Worm (Caenorhabditis elegans) whole organism, L4 larva: ENCODE results near the gene srw-10.
A peak's percentile ranks its signal among the peaks of the same experiment; 100 is the strongest.

Source experiments
- F49E8.2 ChIP-seq: sonication (generic microtip); optimal IDR thresholded peaks from 2 replicates; lab custom pipeline; 2016; ENCODE audit warnings: missing compliant biosample characterization, mild to moderate bottlenecking, missing genetic modification characterization, borderline replicate concordance
- T26A8.4 ChIP-seq: fragments of 200-800 bp; sonication (Bioruptor generic); IDR thresholded peaks from 2 replicates; pipeline ENCODE4 v1.3.6; 2022; ENCODE audit warnings: missing genetic modification characterization, missing compliant biosample characterization
- aha-1 ChIP-seq: fragments of 150-350 bp; peaks from one replicate; lab custom pipeline; 2014; ENCODE audit warnings: missing biosample characterization, missing genetic modification characterization
- attf-4 ChIP-seq: sonication (generic microtip); optimal IDR thresholded peaks from 3 replicates; lab custom pipeline; 2017; ENCODE audit warnings: missing biosample characterization, missing genetic modification characterization
- ceh-32 ChIP-seq: sonication (generic microtip); optimal IDR thresholded peaks from 2 replicates; lab custom pipeline; 2016; ENCODE audit warnings: mild to moderate bottlenecking, missing genetic modification characterization, missing compliant biosample characterization; ENCODE audit not compliant: poor library complexity
- ces-1 ChIP-seq: fragments of 150-350 bp; sonication (generic microtip); optimal IDR thresholded peaks from 4 replicates; lab custom pipeline; 2014; ENCODE audit warnings: missing biosample characterization, missing genetic modification reagents, missing genetic modification characterization
- ctbp-1 ChIP-seq: fragments of 200-800 bp; sonication (Bioruptor generic); IDR thresholded peaks from 2 replicates; pipeline ENCODE4 v1.3.6; 2022; ENCODE audit warnings: missing genetic modification reagents, missing genetic modification characterization, missing compliant biosample characterization
- daf-12 ChIP-seq: fragments of 150-350 bp; optimal IDR thresholded peaks from 2 replicates; lab custom pipeline; 2014; ENCODE audit warnings: missing biosample characterization, missing genetic modification reagents, missing genetic modification characterization
- daf-16 ChIP-seq, 3 experiments: sonication (generic microtip); optimal IDR thresholded peaks; 2 replicates each; lab custom pipeline; 2016 to 2017; ENCODE audit warnings: missing genetic modification characterization in 3 of 3, missing genetic modification reagents in 3 of 3, mild to moderate bottlenecking in 2 of 3, missing compliant biosample characterization in 2 of 3, missing biosample characterization in 1 of 3, moderate library complexity in 1 of 3
- dmd-6 ChIP-seq: fragments of 200-800 bp; sonication (Bioruptor generic); IDR thresholded peaks from 2 replicates; pipeline ENCODE4 v1.3.6; 2022; ENCODE audit warnings: missing genetic modification reagents, missing genetic modification characterization, missing compliant biosample characterization
- dmd-9 ChIP-seq: fragments of 200-800 bp; sonication (Bioruptor generic); IDR thresholded peaks from 2 replicates; pipeline ENCODE4 v1.3.6; 2022; ENCODE audit warnings: missing genetic modification reagents, missing genetic modification characterization, missing compliant biosample characterization
- dpl-1 ChIP-seq: fragments of 150-350 bp; optimal IDR thresholded peaks from 2 replicates; lab custom pipeline; 2014; ENCODE audit warnings: missing biosample characterization, missing genetic modification reagents, missing genetic modification characterization
- dve-1 ChIP-seq: sonication (generic microtip); optimal IDR thresholded peaks from 2 replicates; lab custom pipeline; 2017; ENCODE audit warnings: antibody characterized with exemption, mild to moderate bottlenecking, missing genetic modification characterization, missing compliant biosample characterization; ENCODE audit not compliant: insufficient read depth
- egl-43 ChIP-seq: fragments of 200-800 bp; sonication (Bioruptor generic); IDR thresholded peaks from 2 replicates; pipeline ENCODE4 v1.3.6; 2022; ENCODE audit warnings: missing genetic modification reagents, missing genetic modification characterization, missing compliant biosample characterization
- fkh-10 ChIP-seq: fragments of 150-350 bp; optimal IDR thresholded peaks from 2 replicates; lab custom pipeline; 2014; ENCODE audit warnings: missing biosample characterization, missing genetic modification reagents, missing genetic modification characterization
- fos-1 ChIP-seq: fragments of 150-350 bp; optimal IDR thresholded peaks from 2 replicates; lab custom pipeline; 2014; ENCODE audit warnings: missing biosample characterization, missing genetic modification characterization
- hif-1 ChIP-seq, 2 experiments: sonication (generic microtip); optimal IDR thresholded peaks; 2 replicates each; lab custom pipeline; 2016 to 2017; ENCODE audit warnings: missing compliant biosample characterization in 2 of 2, missing genetic modification characterization in 2 of 2, missing genetic modification reagents in 2 of 2, missing genotype in 2 of 2, mild to moderate bottlenecking in 1 of 2
- hlh-11 ChIP-seq: fragments of 200-800 bp; sonication (Bioruptor generic); optimal IDR thresholded peaks from 2 replicates; lab custom pipeline; 2018; ENCODE audit warnings: mild to moderate bottlenecking, missing genetic modification characterization, missing compliant biosample characterization
- hlh-30 ChIP-seq: sonication (generic microtip); optimal IDR thresholded peaks from 2 replicates; lab custom pipeline; 2017; ENCODE audit warnings: antibody characterized with exemption, mild to moderate bottlenecking, missing genetic modification characterization, missing compliant biosample characterization; ENCODE audit not compliant: insufficient read depth
- hmg-1.1 ChIP-seq: fragments of 200-800 bp; sonication (Bioruptor generic); IDR thresholded peaks from 2 replicates; pipeline ENCODE4 v1.3.6; 2022; ENCODE audit warnings: missing genetic modification reagents, missing genetic modification characterization, missing compliant biosample characterization
- lin-29 ChIP-seq: fragments of 200-800 bp; sonication (Bioruptor generic); IDR thresholded peaks from 2 replicates; pipeline ENCODE4 v1.3.6; 2022; ENCODE audit warnings: missing genetic modification reagents, missing genetic modification characterization, missing compliant biosample characterization
- lin-38 ChIP-seq: fragments of 200-800 bp; sonication (Bioruptor generic); IDR thresholded peaks from 2 replicates; pipeline ENCODE4 v1.3.6; 2022; ENCODE audit warnings: missing genetic modification reagents, missing genetic modification characterization, missing compliant biosample characterization
- lsy-2 ChIP-seq, 2 experiments: fragments of 150-350 bp in 1 of 2; sonication (generic microtip) in 1 of 2; optimal IDR thresholded peaks; 2 replicates each; lab custom pipeline; 2014 to 2017; ENCODE audit warnings: missing biosample characterization in 2 of 2, missing genetic modification characterization in 2 of 2
- mdt-29 ChIP-seq: fragments of 200-800 bp; sonication (Bioruptor generic); IDR thresholded peaks from 2 replicates; pipeline ENCODE4 v1.3.6; 2022; ENCODE audit warnings: missing genetic modification reagents, missing genetic modification characterization, missing compliant biosample characterization
- mep-1 ChIP-seq: fragments of 150-350 bp; sonication (generic microtip); optimal IDR thresholded peaks from 3 replicates; lab custom pipeline; 2014; ENCODE audit warnings: missing biosample characterization, missing genetic modification characterization
- mes-2 ChIP-seq: sonication (generic microtip); optimal IDR thresholded peaks from 2 replicates; lab custom pipeline; 2016; ENCODE audit warnings: missing genotype, mild to moderate bottlenecking, missing genetic modification characterization, missing compliant biosample characterization; ENCODE audit not compliant: poor library complexity, severe bottlenecking
- nhr-102 ChIP-seq: sonication (generic microtip); optimal IDR thresholded peaks from 2 replicates; lab custom pipeline; 2016; ENCODE audit warnings: mild to moderate bottlenecking, missing genetic modification characterization, moderate library complexity, missing compliant biosample characterization
- nhr-41 ChIP-seq: fragments of 200-800 bp; sonication (Bioruptor generic); IDR thresholded peaks from 2 replicates; pipeline ENCODE4 v1.3.6; 2022; ENCODE audit warnings: missing genetic modification reagents, missing genetic modification characterization, missing compliant biosample characterization
- nhr-42 ChIP-seq: fragments of 200-800 bp; sonication (Bioruptor generic); IDR thresholded peaks from 2 replicates; pipeline ENCODE4 v1.3.6; 2022; ENCODE audit warnings: missing genetic modification characterization, missing compliant biosample characterization
- nhr-76 ChIP-seq: fragments of 150-350 bp; optimal IDR thresholded peaks from 2 replicates; lab custom pipeline; 2014; ENCODE audit warnings: missing biosample characterization, missing genetic modification characterization
- nhr-77 ChIP-seq: fragments of 150-350 bp; optimal IDR thresholded peaks from 2 replicates; lab custom pipeline; 2014; ENCODE audit warnings: missing biosample characterization, missing genetic modification characterization
- pqm-1 ChIP-seq: sonication (generic microtip); optimal IDR thresholded peaks from 2 replicates; lab custom pipeline; 2017; ENCODE audit warnings: missing biosample characterization, missing genetic modification characterization
- spr-1 ChIP-seq: sonication (generic microtip); optimal IDR thresholded peaks from 2 replicates; lab custom pipeline; 2016; ENCODE audit warnings: mild to moderate bottlenecking, missing genetic modification characterization, missing compliant biosample characterization
- tag-97 ChIP-seq: fragments of 200-800 bp; sonication (Bioruptor generic); IDR thresholded peaks from 2 replicates; pipeline ENCODE4 v1.3.6; 2022; ENCODE audit warnings: missing genetic modification characterization, missing compliant biosample characterization
- tra-1 ChIP-seq: fragments of 200-800 bp; sonication (Bioruptor generic); IDR thresholded peaks from 2 replicates; pipeline ENCODE4 v1.3.6; 2022; ENCODE audit warnings: missing genetic modification reagents, missing genetic modification characterization, missing compliant biosample characterization
- unc-130 ChIP-seq: sonication (generic microtip); optimal IDR thresholded peaks from 2 replicates; lab custom pipeline; 2016; ENCODE audit warnings: missing genetic modification reagents, missing genetic modification characterization, missing compliant biosample characterization
- unc-39 ChIP-seq: sonication (generic microtip); optimal IDR thresholded peaks from 2 replicates; lab custom pipeline; 2017; ENCODE audit warnings: missing biosample characterization, missing genetic modification characterization
- unc-62 ChIP-seq, 3 experiments: fragments of 150-350 bp in 1 of 3; sonication (generic microtip); optimal IDR thresholded peaks in 2 of 3; peaks in 1 of 3; 1 replicate in 1 of 3; 2 replicates in 2 of 3; lab custom pipeline; 2014 to 2017; ENCODE audit warnings: missing biosample characterization in 3 of 3, missing genetic modification characterization in 3 of 3, missing genetic modification reagents in 3 of 3, missing genotype in 1 of 3
- zfp-2 ChIP-seq: sonication (generic microtip); optimal IDR thresholded peaks from 2 replicates; lab custom pipeline; 2016; ENCODE audit warnings: mild to moderate bottlenecking, missing genetic modification characterization, missing compliant biosample characterization
- zfp-3 ChIP-seq: fragments of 200-800 bp; sonication (Bioruptor generic); conservative IDR thresholded peaks from 2 replicates; pipeline ENCODE4 v1.3.6; 2022; ENCODE audit warnings: missing genetic modification reagents, missing genetic modification characterization, missing compliant biosample characterization
- zip-11 ChIP-seq: fragments of 200-800 bp; sonication (Bioruptor generic); IDR thresholded peaks from 2 replicates; pipeline ENCODE4 v1.3.6; 2022; ENCODE audit warnings: missing genetic modification characterization, missing compliant biosample characterization
- zip-2 ChIP-seq: fragments of 150-350 bp; optimal IDR thresholded peaks from 2 replicates; lab custom pipeline; 2014; ENCODE audit warnings: missing biosample characterization, missing genetic modification characterization

Gene srw-10

ce11 chrIII:12755048-12755447 is at the start of gene srw-10:
Gene srw-10, plus strand, starts transcription at chrIII:12755348.
- no peak for TF ChIP-seq dve-1 (tag; lab: Kevin White, UChicago)
- TF ChIP-seq nhr-102 (tag; lab: Kevin White, UChicago): no peak
- TF ChIP-seq nhr-76 (tag; lab: Kevin White, UChicago): no peak

DNA sequence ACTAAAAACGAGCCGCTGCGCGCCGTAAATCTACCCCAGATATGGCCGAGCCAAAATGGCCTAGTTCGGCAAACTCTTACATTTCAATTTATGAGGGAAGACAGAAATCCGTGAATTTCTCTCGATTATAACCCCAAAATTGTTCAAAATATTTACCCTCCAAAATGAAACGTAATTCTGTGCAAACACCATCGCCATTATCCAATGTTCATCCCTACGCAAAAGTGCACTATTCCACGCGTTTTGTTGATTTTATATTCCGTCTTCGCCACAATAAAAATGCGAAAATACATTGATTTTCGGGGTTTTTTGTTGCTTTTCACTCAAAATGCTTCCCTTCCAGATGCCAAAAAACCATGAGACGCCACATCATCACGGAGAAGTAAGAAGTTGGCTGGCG is 43.9 kb upstream of the srw-10 start, which contains the start of gene hut-1:
hut-1 (plus strand) TSS at position 344 of the 400 bp plus-strand sequence.
- TF ChIP-seq nhr-102 (tag; lab: Kevin White, UChicago) (no peak), dpl-1 (GFP tag; lab: Kevin White, UChicago) (peak; percentile 83), nhr-42 (GFP tag; lab: Robert Waterston, UW) (no peak), mes-2 (tag; lab: Kevin White, UChicago) (peak; percentile 66), lin-38 (GFP tag; lab: Robert Waterston, UW) (peak; percentile 38), fkh-10 (GFP tag; lab: Kevin White, UChicago) (no peak), dmd-6 (0 out of 2 replicates have a peak, but pooled peaks have one; percentile 14), hmg-1.1 (no peak), dmd-9 (GFP tag; lab: Robert Waterston, UW) (peak; percentile 51; the same call in 1 of the 2 replicates), ctbp-1 (GFP tag; lab: Robert Waterston, UW) (peak; percentile 35; the same call in 1 of the 2 replicates), dve-1 (tag; lab: Kevin White, UChicago) (peak; percentile 49), pqm-1 (tag; lab: Kevin White, UChicago) (no peak), ceh-32 (no peak), mep-1 (tag; lab: Kevin White, UChicago) (peak; percentile 8), hlh-30 (tag; lab: Kevin White, UChicago) (peak; percentile 10), daf-12 (tag; lab: Kevin White, UChicago) (no peak), zfp-2 (tag; lab: Kevin White, UChicago) (no peak), aha-1 (tag; lab: Kevin White, UChicago) (peak; percentile 89), spr-1 (tag; lab: Kevin White, UChicago) (no peak), tra-1 (GFP tag; lab: Robert Waterston, UW) (no peak), mdt-29 (no peak), lsy-2 (tag; optimal IDR thresholded peaks at IDR 0.05; lab: Kevin White, UChicago) (peak in 1 of 2 experiments; percentile 72), ces-1 (GFP tag; lab: Kevin White, UChicago) (no peak), daf-16 (GFP tag; optimal IDR thresholded peaks at IDR 0.05; lab: Kevin White, UChicago) (peak in 1 of 2 experiments; percentile 2), daf-16 (tag; optimal IDR thresholded peaks at IDR 0.05; lab: Kevin White, UChicago) (peak; percentile 27)
- TF ChIP-seq, all 104 proteins: peak for 12

DNA sequence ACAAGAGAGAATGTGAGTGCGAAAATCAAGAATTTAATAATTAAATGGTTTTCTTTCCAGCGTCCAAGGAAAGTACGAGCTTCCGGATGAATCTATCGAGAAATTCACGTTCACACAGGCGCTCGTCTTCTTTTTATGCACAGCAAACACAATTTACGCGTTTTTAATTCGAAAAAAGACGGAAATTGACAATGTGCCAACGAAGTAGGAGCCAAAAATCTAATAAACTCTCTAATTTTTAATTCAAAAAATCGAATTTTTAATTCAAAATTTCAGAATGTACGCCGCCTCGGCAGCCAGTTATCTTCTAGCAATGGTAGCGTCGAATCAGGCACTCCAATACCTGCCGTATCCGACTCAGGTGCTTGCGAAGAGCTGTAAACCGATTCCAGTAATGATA is 43.5 kb upstream of the srw-10 start:
- no peak for TF ChIP-seq attf-4 (tag; lab: Kevin White, UChicago)
- no peak for TF ChIP-seq unc-130 (GFP tag; lab: Kevin White, UChicago)
- TF ChIP-seq zfp-3 (GFP tag; lab: Robert Waterston, UW): no peak
- no peak for TF ChIP-seq lin-29 (GFP tag; lab: Robert Waterston, UW)
- no peak for TF ChIP-seq unc-39 (tag; lab: Kevin White, UChicago)
- no peak for TF ChIP-seq zip-11 (GFP tag; lab: Robert Waterston, UW)
- TF ChIP-seq unc-62 (GFP tag; optimal IDR thresholded peaks at IDR 0.05 in 1 of 2; lab: Kevin White, UChicago): peak in 1 of 2 experiments; percentile 61
- TF ChIP-seq unc-62 (tag; optimal IDR thresholded peaks at IDR 0.05; lab: Kevin White, UChicago): no peak
- TF ChIP-seq F49E8.2: no peak
- TF ChIP-seq fos-1 (tag; lab: Kevin White, UChicago): no peak
- TF ChIP-seq, all 104 proteins: peak for 1

DNA sequence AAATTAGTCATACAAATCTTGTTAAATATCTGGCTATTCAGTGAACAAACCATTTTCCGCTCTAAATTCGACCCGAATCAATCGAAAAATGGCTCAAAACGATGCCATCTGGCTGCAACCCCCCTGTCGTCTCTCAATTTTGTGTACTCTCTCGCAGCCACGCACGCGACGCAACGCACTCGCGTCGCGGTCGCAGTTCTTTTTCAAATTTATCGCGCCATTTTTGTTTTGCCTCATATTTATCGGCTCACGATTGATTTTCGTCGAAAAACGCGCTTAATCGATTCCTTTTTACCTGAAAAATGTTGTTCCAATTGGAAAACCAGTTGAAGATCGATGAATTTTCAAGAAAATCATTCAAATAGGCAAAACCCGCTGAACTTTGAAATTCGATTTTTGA is 41.3 kb upstream of the srw-10 start:
- peak; percentile 60 for TF ChIP-seq mes-2 (tag; lab: Kevin White, UChicago)
- 0 out of 2 replicates have a peak, but pooled peaks have one; percentile 52 for TF ChIP-seq egl-43 (GFP tag; lab: Robert Waterston, UW)
- no peak for TF ChIP-seq nhr-41 (GFP tag; lab: Robert Waterston, UW)
- no peak for TF ChIP-seq zfp-3 (GFP tag; lab: Robert Waterston, UW)
- peak; percentile 33; the same call in 1 of the 2 replicates for TF ChIP-seq lin-38 (GFP tag; lab: Robert Waterston, UW)
- peak; percentile 6 for TF ChIP-seq unc-130 (GFP tag; lab: Kevin White, UChicago)
- TF ChIP-seq hlh-11 (tag; lab: Kevin White, UChicago): peak; percentile 1
- TF ChIP-seq nhr-77 (tag; lab: Kevin White, UChicago): no peak
- TF ChIP-seq fkh-10 (GFP tag; lab: Kevin White, UChicago): no peak
- TF ChIP-seq dpl-1 (GFP tag; lab: Kevin White, UChicago): peak; percentile 32
- no peak for TF ChIP-seq dmd-6
- no peak for TF ChIP-seq hif-1 (tag; optimal IDR thresholded peaks at IDR 0.05; lab: Kevin White, UChicago)
- no peak for TF ChIP-seq nhr-76 (tag; lab: Kevin White, UChicago)
- 0 out of 2 replicates have a peak, but pooled peaks have one; percentile 32 for TF ChIP-seq T26A8.4 (GFP tag; lab: Robert Waterston, UW)
- TF ChIP-seq dve-1 (tag; lab: Kevin White, UChicago): peak; percentile 6
- peak; percentile 35 for TF ChIP-seq hlh-30 (tag; lab: Kevin White, UChicago)
- no peak for TF ChIP-seq tag-97
- TF ChIP-seq zip-2: no peak
- TF ChIP-seq fos-1 (tag; lab: Kevin White, UChicago): no peak
